Fruit fly (Drosophila melanogaster) whole organism: ENCODE results near the gene CG14195.

Experiments
- CG8478 ChIP-seq: fragments of >200 bp; optimal IDR thresholded peaks from 2 replicates; lab custom pipeline; 2018; ENCODE audit warnings: inconsistent platforms
- Dll ChIP-seq: fragments of >200 bp; optimal IDR thresholded peaks from 2 replicates; lab custom pipeline; 2017
- EcR ChIP-seq, 2 experiments: fragments of >200 bp; optimal IDR thresholded peaks; 2 replicates each; lab custom pipeline; 2017; ENCODE audit warnings: missing biosample characterization in 2 of 2, missing genetic modification characterization in 2 of 2, missing genetic modification reagents in 2 of 2
- pan ChIP-seq: fragments of >200 bp; optimal IDR thresholded peaks from 2 replicates; lab custom pipeline; 2017
- psq ChIP-seq: fragments of >200 bp; optimal IDR thresholded peaks from 2 replicates; lab custom pipeline; 2017
- usp ChIP-seq: fragments of >200 bp; optimal IDR thresholded peaks from 2 replicates; lab custom pipeline; 2017; ENCODE audit warnings: missing biosample characterization, missing genetic modification characterization, mixed read lengths

DNA sequence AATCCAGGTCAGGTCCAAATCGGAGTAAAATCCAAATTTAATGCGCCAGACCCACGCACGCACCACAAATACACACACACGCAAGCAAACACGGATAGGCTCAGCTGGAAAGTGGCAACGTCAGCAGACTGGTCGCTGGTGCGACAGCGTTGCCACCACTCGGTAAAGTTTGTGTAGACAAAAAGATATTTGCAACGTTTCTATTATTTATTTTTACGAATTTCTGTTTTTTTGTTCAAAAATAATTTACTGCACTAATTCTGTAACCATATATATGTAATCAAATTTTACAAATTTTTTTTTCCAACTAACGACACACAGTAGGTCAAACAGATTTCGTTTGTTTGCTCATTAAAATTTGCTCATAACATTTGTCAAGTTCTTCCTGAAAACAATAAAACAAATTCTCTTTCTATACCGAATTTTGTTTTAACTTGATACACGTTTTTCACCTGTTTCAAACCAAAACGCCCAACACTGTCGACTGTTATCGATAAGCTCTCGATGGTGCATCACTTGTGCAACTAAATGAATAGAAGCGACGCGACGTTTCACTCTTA, 32.1 kb downstream of the CG14195 start, which contains the start of the genes CG7556 and CG7453:
- no peak for TF ChIP-seq usp (GFP tag; lab: Kevin White, UChicago)
- no peak for TF ChIP-seq CG8478 (lab: Kevin White, UChicago)
- no peak for TF ChIP-seq Dll (lab: Kevin White, UChicago)
- no peak for TF ChIP-seq psq
- no peak for TF ChIP-seq pan (lab: Kevin White, UChicago)
- TF ChIP-seq EcR (GFP tag; optimal IDR thresholded peaks at IDR 0.05; lab: Kevin White, UChicago), result no peak
